Worm (Caenorhabditis elegans) whole organism, L1 larva: Measurements from ENCODE around the gene dcaf-13.

Experiments used
- C04F5.9 ChIP-seq: sonication (generic microtip); optimal IDR thresholded peaks from 2 replicates; lab custom pipeline; 2016; ENCODE audit warnings: missing genetic modification characterization, missing compliant biosample characterization
- C16A3.4 ChIP-seq: fragments of 150-350 bp; optimal IDR thresholded peaks from 2 replicates; lab custom pipeline; 2014; ENCODE audit warnings: missing biosample characterization, missing genetic modification characterization
- C34B4.2 ChIP-seq: sonication (generic microtip); optimal IDR thresholded peaks from 2 replicates; lab custom pipeline; 2017; ENCODE audit warnings: mild to moderate bottlenecking, missing genetic modification characterization, missing compliant biosample characterization
- F16B12.6 ChIP-seq: fragments of 150-350 bp; optimal IDR thresholded peaks from 2 replicates; lab custom pipeline; 2014; ENCODE audit warnings: missing biosample characterization, missing genetic modification characterization
- Y116A8C.19 ChIP-seq: sonication (generic microtip); optimal IDR thresholded peaks from 2 replicates; lab custom pipeline; 2016; ENCODE audit warnings: missing compliant biosample characterization, missing genetic modification characterization, borderline replicate concordance
- alr-1 ChIP-seq: fragments of 200-800 bp; sonication (Bioruptor generic); optimal IDR thresholded peaks from 2 replicates; lab custom pipeline; 2018; ENCODE audit warnings: borderline replicate concordance, mild to moderate bottlenecking, missing genetic modification characterization, missing compliant biosample characterization
- aly-2 ChIP-seq: fragments of 150-350 bp; optimal IDR thresholded peaks from 2 replicates; lab custom pipeline; 2014; ENCODE audit warnings: missing biosample characterization, missing genetic modification characterization
- blmp-1 ChIP-seq: fragments of 150-350 bp; optimal IDR thresholded peaks from 2 replicates; lab custom pipeline; 2014; ENCODE audit warnings: missing biosample characterization, missing genetic modification characterization
- ceh-88 ChIP-seq: fragments of 200-800 bp; sonication (Bioruptor generic); IDR thresholded peaks from 2 replicates; pipeline ENCODE4 v1.3.6; 2022; ENCODE audit warnings: missing genetic modification characterization, missing compliant biosample characterization
- ces-1 ChIP-seq: fragments of 150-350 bp; optimal IDR thresholded peaks from 2 replicates; lab custom pipeline; 2014; ENCODE audit warnings: missing biosample characterization, missing genetic modification reagents, missing genetic modification characterization
- efl-1 ChIP-seq, 4 experiments: fragments of 150-350 bp; optimal IDR thresholded peaks in 3 of 4; peaks in 1 of 4; 1 replicate in 1 of 4; 2 replicates in 3 of 4; lab custom pipeline; 2014; ENCODE audit warnings: missing biosample characterization in 2 of 4, missing genetic modification characterization in 2 of 4, missing genetic modification reagents in 2 of 4
- egl-27 ChIP-seq, 2 experiments: fragments of 150-350 bp in 1 of 2; sonication (generic microtip); optimal IDR thresholded peaks; 3 replicates each; lab custom pipeline; 2017 to 2018; ENCODE audit warnings: missing biosample characterization in 2 of 2, missing genetic modification characterization in 2 of 2, missing genetic modification reagents in 2 of 2
- elt-3 ChIP-seq, 6 experiments: fragments of 150-350 bp in 1 of 6; sonication (generic microtip); optimal IDR thresholded peaks; 2 replicates each; lab custom pipeline; 2017 to 2018; ENCODE audit warnings: missing biosample characterization in 6 of 6, missing genetic modification characterization in 6 of 6, inconsistent platforms in 1 of 6
- ets-5 ChIP-seq: fragments of 200-800 bp; sonication (Bioruptor generic); IDR thresholded peaks from 2 replicates; pipeline ENCODE4 v1.3.6; 2022; ENCODE audit warnings: missing genetic modification characterization, missing compliant biosample characterization
- fkh-10 ChIP-seq: sonication (generic microtip); optimal IDR thresholded peaks from 2 replicates; lab custom pipeline; 2017; ENCODE audit warnings: missing biosample characterization, missing genetic modification reagents, missing genetic modification characterization
- hlh-17 ChIP-seq: fragments of 200-800 bp; sonication (Bioruptor generic); optimal IDR thresholded peaks from 2 replicates; lab custom pipeline; 2018; ENCODE audit warnings: missing genetic modification characterization, mild to moderate bottlenecking, missing compliant biosample characterization, moderate library complexity, borderline replicate concordance
- hlh-4 ChIP-seq: sonication (generic microtip); optimal IDR thresholded peaks from 2 replicates; lab custom pipeline; 2016; ENCODE audit warnings: mild to moderate bottlenecking, missing genetic modification characterization, missing compliant biosample characterization
- irx-1 ChIP-seq: sonication (generic microtip); optimal IDR thresholded peaks from 2 replicates; lab custom pipeline; 2016; ENCODE audit warnings: missing genetic modification characterization, missing compliant biosample characterization
- jun-1 ChIP-seq: fragments of 150-350 bp; optimal IDR thresholded peaks from 2 replicates; lab custom pipeline; 2014; ENCODE audit warnings: missing biosample characterization, missing genetic modification reagents, missing genetic modification characterization
- lin-14 ChIP-seq: fragments of 200-800 bp; sonication (Bioruptor generic); optimal IDR thresholded peaks from 2 replicates; lab custom pipeline; 2018; ENCODE audit warnings: mild to moderate bottlenecking, missing genetic modification characterization, moderate library complexity, missing compliant biosample characterization
- lin-15B ChIP-seq: fragments of 150-350 bp; sonication (generic microtip); optimal IDR thresholded peaks from 3 replicates; lab custom pipeline; 2014; ENCODE audit warnings: missing biosample characterization, missing genetic modification characterization
- lir-3 ChIP-seq: sonication (generic microtip); optimal IDR thresholded peaks from 2 replicates; lab custom pipeline; 2016; ENCODE audit warnings: mild to moderate bottlenecking, missing genetic modification characterization, moderate library complexity, missing compliant biosample characterization; ENCODE audit not compliant: poor library complexity
- lsy-2 ChIP-seq, 2 experiments: fragments of 150-350 bp; optimal IDR thresholded peaks; 2 replicates each; lab custom pipeline; 2014; ENCODE audit warnings: missing biosample characterization in 2 of 2, missing genetic modification characterization in 2 of 2
- mab-9 ChIP-seq: fragments of 200-800 bp; sonication (Bioruptor generic); IDR thresholded peaks from 2 replicates; pipeline ENCODE4 v1.3.6; 2022; ENCODE audit warnings: missing genetic modification reagents, missing genetic modification characterization, missing compliant biosample characterization
- mdl-1 ChIP-seq, 2 experiments: fragments of 150-350 bp; optimal IDR thresholded peaks; 2 replicates each; lab custom pipeline; 2014 to 2017; ENCODE audit warnings: missing biosample characterization in 2 of 2, missing genetic modification characterization in 2 of 2, inconsistent platforms in 1 of 2
- nhr-11 ChIP-seq: fragments of 150-350 bp; optimal IDR thresholded peaks from 2 replicates; lab custom pipeline; 2014; ENCODE audit warnings: missing biosample characterization, missing genetic modification characterization
- nhr-12 ChIP-seq: sonication (generic microtip); optimal IDR thresholded peaks from 2 replicates; lab custom pipeline; 2017; ENCODE audit warnings: missing biosample characterization, missing genetic modification characterization
- nhr-20 ChIP-seq: sonication (generic microtip); optimal IDR thresholded peaks from 2 replicates; lab custom pipeline; 2016; ENCODE audit warnings: mild to moderate bottlenecking, missing genetic modification characterization, missing compliant biosample characterization
- nhr-237 ChIP-seq: fragments of 150-350 bp; optimal IDR thresholded peaks from 2 replicates; lab custom pipeline; 2014; ENCODE audit warnings: missing biosample characterization, missing genetic modification characterization
- nhr-28 ChIP-seq: fragments of 150-350 bp; optimal IDR thresholded peaks from 2 replicates; lab custom pipeline; 2014; ENCODE audit warnings: missing biosample characterization, missing genetic modification characterization
- nhr-71 ChIP-seq: sonication (generic microtip); optimal IDR thresholded peaks from 2 replicates; lab custom pipeline; 2016; ENCODE audit warnings: mild to moderate bottlenecking, missing genetic modification characterization, moderate library complexity, missing compliant biosample characterization
- nhr-76 ChIP-seq: sonication (generic microtip); optimal IDR thresholded peaks from 2 replicates; lab custom pipeline; 2017; ENCODE audit warnings: missing biosample characterization, missing genetic modification characterization
- nhr-84 ChIP-seq: sonication (generic microtip); optimal IDR thresholded peaks from 2 replicates; lab custom pipeline; 2017; ENCODE audit warnings: missing biosample characterization, missing genetic modification characterization
- nhr-85 ChIP-seq: sonication (generic microtip); peaks from one replicate; lab custom pipeline; 2016; ENCODE audit warnings: missing genetic modification characterization, inconsistent platforms, missing compliant biosample characterization
- nhr-90 ChIP-seq: sonication (generic microtip); optimal IDR thresholded peaks from 2 replicates; lab custom pipeline; 2016; ENCODE audit warnings: mild to moderate bottlenecking, missing genetic modification characterization, missing compliant biosample characterization; ENCODE audit not compliant: poor library complexity
- pag-3 ChIP-seq: sonication (generic microtip); optimal IDR thresholded peaks from 2 replicates; lab custom pipeline; 2017; ENCODE audit warnings: missing genetic modification characterization, mild to moderate bottlenecking, missing compliant biosample characterization, antibody characterized with exemption, borderline replicate concordance; ENCODE audit not compliant: insufficient read depth
- snu-23 ChIP-seq: sonication (generic microtip); optimal IDR thresholded peaks from 2 replicates; lab custom pipeline; 2016; ENCODE audit warnings: missing genetic modification characterization, missing compliant biosample characterization
- sox-4 ChIP-seq: sonication (generic microtip); optimal IDR thresholded peaks from 2 replicates; lab custom pipeline; 2016; ENCODE audit warnings: missing genetic modification characterization, missing compliant biosample characterization
- sup-37 ChIP-seq: fragments of 200-800 bp; sonication (Bioruptor generic); optimal IDR thresholded peaks from 2 replicates; lab custom pipeline; 2018; ENCODE audit warnings: mild to moderate bottlenecking, missing genetic modification characterization, missing compliant biosample characterization
- tbx-2 ChIP-seq: sonication (generic microtip); optimal IDR thresholded peaks from 2 replicates; lab custom pipeline; 2016; ENCODE audit warnings: missing genetic modification characterization, missing compliant biosample characterization
- unc-130 ChIP-seq: fragments of 150-350 bp; optimal IDR thresholded peaks from 2 replicates; lab custom pipeline; 2017; ENCODE audit warnings: missing biosample characterization, missing genetic modification characterization, inconsistent platforms
- unc-62 ChIP-seq: fragments of 150-350 bp; optimal IDR thresholded peaks from 2 replicates; lab custom pipeline; 2014; ENCODE audit warnings: missing biosample characterization, missing genetic modification reagents, missing genetic modification characterization
- unc-86 ChIP-seq: sonication (generic microtip); optimal IDR thresholded peaks from 2 replicates; lab custom pipeline; 2016; ENCODE audit warnings: missing genetic modification characterization, missing compliant biosample characterization
- unc-98 ChIP-seq: fragments of 200-800 bp; sonication (Bioruptor generic); IDR thresholded peaks from 2 replicates; pipeline ENCODE4 v1.3.6; 2022; ENCODE audit warnings: missing genetic modification characterization, missing compliant biosample characterization
- zip-4 ChIP-seq: fragments of 200-800 bp; sonication (Bioruptor generic); optimal IDR thresholded peaks from 2 replicates; lab custom pipeline; 2018; ENCODE audit warnings: mild to moderate bottlenecking, missing genetic modification characterization, moderate library complexity, missing compliant biosample characterization
- ztf-4 ChIP-seq: fragments of 150-350 bp; optimal IDR thresholded peaks from 2 replicates; lab custom pipeline; 2014; ENCODE audit warnings: missing biosample characterization, missing genetic modification characterization

The dcaf-13 gene

DNA sequence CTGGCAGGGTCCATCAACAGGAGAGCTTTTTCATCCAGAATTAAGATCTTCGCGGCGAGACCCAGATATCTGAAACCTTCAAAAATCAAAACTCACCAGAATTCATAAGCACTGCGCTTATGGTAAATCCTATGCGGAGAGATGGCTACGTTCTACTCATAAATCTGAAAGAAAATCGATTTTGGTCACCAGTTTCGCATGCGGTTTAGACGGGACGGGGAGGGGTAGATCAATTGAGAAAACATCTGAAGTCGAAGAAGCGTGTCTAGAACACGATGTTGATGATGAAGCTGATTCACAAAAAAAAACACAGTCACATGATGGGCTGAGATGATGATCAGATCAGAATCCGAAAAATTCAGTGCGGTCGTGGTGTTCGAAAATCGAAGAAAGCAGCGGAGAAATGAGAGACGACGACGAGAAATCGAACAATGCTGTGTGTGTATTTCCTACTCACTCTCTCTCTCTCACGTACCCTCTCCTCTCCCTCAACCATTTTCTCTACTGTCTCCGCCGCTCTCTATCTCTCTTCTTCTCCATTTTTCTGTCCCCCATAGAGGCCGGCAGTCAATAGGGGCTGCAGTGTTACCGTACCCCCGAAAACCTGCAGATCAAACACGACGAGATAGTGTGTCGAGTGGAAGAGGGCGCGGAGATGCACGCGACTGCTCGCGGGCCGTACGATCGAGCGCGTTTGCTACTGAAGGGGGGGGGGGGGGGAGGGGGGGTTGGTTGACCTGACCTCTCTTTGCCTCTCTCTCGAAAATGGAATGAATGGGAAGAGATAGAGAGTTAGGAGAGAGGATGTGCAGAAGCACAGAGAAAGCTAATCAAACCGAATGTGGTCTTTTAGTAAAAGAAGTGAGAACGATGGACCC lies 48.2 kb downstream of the dcaf-13 start, which contains the start of gene ntl-2 (continued):
- TF ChIP-seq sup-37 (GFP tag; lab: Kevin White, UChicago): peak; percentile 92
- peak; percentile 37 for TF ChIP-seq aly-2 (tag; lab: Kevin White, UChicago)
- TF ChIP-seq elt-3 (tag; optimal IDR thresholded peaks at IDR 0.05; lab: Kevin White, UChicago): peak in 3 of 6 experiments; percentile 74 to 82 (median 77)
- peak; percentile 85 for TF ChIP-seq lir-3 (tag; lab: Kevin White, UChicago)
- peak; percentile 66 for TF ChIP-seq F16B12.6 (tag; lab: Kevin White, UChicago)
- TF ChIP-seq ces-1 (GFP tag; lab: Kevin White, UChicago): no peak
- peak; percentile 59 for TF ChIP-seq blmp-1 (tag; lab: Kevin White, UChicago)
- TF ChIP-seq nhr-76: no peak
- peak; percentile 88 for TF ChIP-seq fkh-10 (GFP tag; lab: Kevin White, UChicago)
- peak; percentile 89 for TF ChIP-seq C16A3.4 (tag; lab: Kevin White, UChicago)
- TF ChIP-seq tbx-2: peak; percentile 93
- peak; percentile 95 for TF ChIP-seq unc-86 (tag; lab: Kevin White, UChicago)
- TF ChIP-seq ceh-88 (GFP tag; lab: Robert Waterston, UW): peak; percentile 82
- TF ChIP-seq nhr-90 (tag; lab: Kevin White, UChicago): peak; percentile 92
- TF ChIP-seq alr-1 (tag; lab: Kevin White, UChicago): no peak
- TF ChIP-seq ztf-4 (tag; lab: Kevin White, UChicago): peak; percentile 89
- peak; percentile 99 for TF ChIP-seq lsy-2 (tag; optimal IDR thresholded peaks at IDR 0.05; lab: Kevin White, UChicago)
- TF ChIP-seq zip-4 (GFP tag; lab: Kevin White, UChicago): peak; percentile 77
- TF ChIP-seq nhr-28 (tag; lab: Kevin White, UChicago): no peak
- peak; percentile 79 for TF ChIP-seq nhr-11 (tag; lab: Kevin White, UChicago)
- peak; percentile 88 for TF ChIP-seq nhr-237
- TF ChIP-seq nhr-20 (tag; lab: Kevin White, UChicago): peak; percentile 95
- TF ChIP-seq jun-1 (tag; lab: Kevin White, UChicago): peak; percentile 95
- TF ChIP-seq Y116A8C.19: no peak
- TF ChIP-seq hlh-17 (GFP tag; lab: Kevin White, UChicago): no peak
- TF ChIP-seq lin-14 (GFP tag; lab: Kevin White, UChicago): peak; percentile 100
- TF ChIP-seq irx-1 (tag; lab: Kevin White, UChicago): peak; percentile 88
- no peak for TF ChIP-seq pag-3 (tag; lab: Kevin White, UChicago)
- peak; percentile 90 for TF ChIP-seq mab-9 (GFP tag; lab: Robert Waterston, UW)
- peak; percentile 89 to 94 for TF ChIP-seq efl-1 (optimal IDR thresholded peaks at IDR 0.05; lab: Kevin White, UChicago)
- peak; percentile 76 to 98 for TF ChIP-seq efl-1 (GFP tag; optimal IDR thresholded peaks at IDR 0.05 in 1 of 2; lab: Kevin White, UChicago)
- TF ChIP-seq nhr-71 (tag; lab: Kevin White, UChicago): peak; percentile 98
- TF ChIP-seq egl-27 (tag; optimal IDR thresholded peaks at IDR 0.05; lab: Kevin White, UChicago): peak; percentile 48 to 82

DNA sequence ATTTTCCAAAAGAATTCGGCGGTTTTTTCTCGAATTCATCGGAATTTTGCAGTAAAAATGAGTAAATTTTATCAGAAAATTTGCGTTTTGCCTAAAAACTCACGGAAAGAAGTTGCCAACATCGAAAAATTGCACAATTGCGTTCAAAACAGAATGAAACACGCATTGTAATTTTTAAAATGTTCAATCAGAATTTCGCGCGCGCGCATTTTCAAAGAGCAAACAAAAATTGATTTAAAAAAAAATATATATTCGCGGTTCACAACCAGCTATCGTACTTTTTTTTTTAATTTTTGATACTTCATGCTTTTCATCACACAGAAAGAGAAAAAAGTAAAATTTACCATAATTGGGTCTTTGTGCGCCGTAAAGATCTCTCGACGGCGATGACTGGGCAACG lies 49.8 kb downstream of the dcaf-13 start:
- no peak for TF ChIP-seq unc-130
- no peak for TF ChIP-seq nhr-85 (tag; lab: Kevin White, UChicago)
- TF ChIP-seq C04F5.9 (tag; lab: Kevin White, UChicago): no peak
- TF ChIP-seq sox-4: no peak
- no peak for TF ChIP-seq hlh-4
- TF ChIP-seq lin-15B: no peak
- no peak for TF ChIP-seq unc-62 (GFP tag; lab: Kevin White, UChicago)
- no peak for TF ChIP-seq ets-5 (GFP tag; lab: Robert Waterston, UW)
- no peak for TF ChIP-seq unc-98 (GFP tag; lab: Robert Waterston, UW)
- no peak for TF ChIP-seq nhr-20 (tag; lab: Kevin White, UChicago)
- no peak for TF ChIP-seq C34B4.2
- TF ChIP-seq snu-23 (GFP tag; lab: Kevin White, UChicago): no peak
- TF ChIP-seq pag-3 (tag; lab: Kevin White, UChicago): no peak
- no peak for TF ChIP-seq irx-1 (tag; lab: Kevin White, UChicago)
- no peak for TF ChIP-seq nhr-84 (tag; lab: Kevin White, UChicago)
- TF ChIP-seq mab-9 (GFP tag; lab: Robert Waterston, UW): no peak
- no peak for TF ChIP-seq mdl-1 (tag; optimal IDR thresholded peaks at IDR 0.05; lab: Kevin White, UChicago)
- TF ChIP-seq blmp-1 (tag; lab: Kevin White, UChicago): no peak
- no peak for TF ChIP-seq nhr-12 (tag; lab: Kevin White, UChicago)
